Worm (Caenorhabditis elegans): ENCODE data around the gene C04C3.14.

ce11 chrIV:3418741-3419140 is 23.1 kb downstream of the C04C3.14 start:
- TF ChIP-seq cog-1 (tag; optimal IDR thresholded peaks at IDR 0.05) = no peak
- TF ChIP-seq ref-1 (GFP tag; conservative IDR thresholded peaks at IDR 0.05) = no peak

Measured in whole organism, midembryonic.